Worm (Caenorhabditis elegans) whole organism, L4 larva: ENCODE measurements around the gene cdr-7.

Experiments
- D1046.2 ChIP-seq: fragments of 200-800 bp; sonication (Bioruptor generic); IDR thresholded peaks from 2 replicates; pipeline ENCODE4 v1.3.6; 2022; ENCODE audit warnings: missing genetic modification characterization, missing compliant biosample characterization
- F26F4.8 ChIP-seq: fragments of 200-800 bp; sonication (Bioruptor generic); conservative IDR thresholded peaks from 2 replicates; pipeline ENCODE4 v1.3.6; 2022; ENCODE audit warnings: missing genetic modification characterization, missing compliant biosample characterization
- F37D6.2 ChIP-seq: sonication (generic microtip); optimal IDR thresholded peaks from 2 replicates; lab custom pipeline; 2016; ENCODE audit warnings: mild to moderate bottlenecking, missing genetic modification characterization, missing compliant biosample characterization
- F44E2.7 ChIP-seq: fragments of 200-800 bp; sonication (Bioruptor generic); IDR thresholded peaks from 2 replicates; pipeline ENCODE4 v2.1.2; 2022; ENCODE audit warnings: missing genetic modification characterization, missing compliant biosample characterization
- R02D3.7 ChIP-seq: fragments of 150-350 bp; sonication (generic microtip); optimal IDR thresholded peaks from 3 replicates; lab custom pipeline; 2014; ENCODE audit warnings: missing biosample characterization, missing genetic modification characterization
- T20F7.1 ChIP-seq: fragments of 200-800 bp; sonication (Bioruptor generic); optimal IDR thresholded peaks from 2 replicates; lab custom pipeline; 2018; ENCODE audit warnings: mild to moderate bottlenecking, missing genetic modification characterization, missing compliant biosample characterization
- T26A8.4 ChIP-seq: fragments of 200-800 bp; sonication (Bioruptor generic); IDR thresholded peaks from 2 replicates; pipeline ENCODE4 v1.3.6; 2022; ENCODE audit warnings: missing genetic modification characterization, missing compliant biosample characterization
- Y5F2A.4 ChIP-seq: fragments of 200-800 bp; sonication (Bioruptor generic); optimal IDR thresholded peaks from 2 replicates; lab custom pipeline; 2018; ENCODE audit warnings: mild to moderate bottlenecking, missing genetic modification characterization, missing compliant biosample characterization
- aha-1 ChIP-seq: fragments of 150-350 bp; peaks from one replicate; lab custom pipeline; 2014; ENCODE audit warnings: missing biosample characterization, missing genetic modification characterization
- arid-1 ChIP-seq: fragments of 200-800 bp; sonication (Bioruptor generic); conservative IDR thresholded peaks from 2 replicates; pipeline ENCODE4 v1.3.6; 2022; ENCODE audit warnings: missing genetic modification reagents, missing genetic modification characterization, missing compliant biosample characterization
- ceh-32 ChIP-seq: sonication (generic microtip); optimal IDR thresholded peaks from 2 replicates; lab custom pipeline; 2016; ENCODE audit warnings: mild to moderate bottlenecking, missing genetic modification characterization, missing compliant biosample characterization; ENCODE audit not compliant: poor library complexity
- ceh-82 ChIP-seq: sonication (generic microtip); optimal IDR thresholded peaks from 2 replicates; lab custom pipeline; 2017; ENCODE audit warnings: missing biosample characterization, missing genetic modification characterization
- ctbp-1 ChIP-seq: fragments of 200-800 bp; sonication (Bioruptor generic); IDR thresholded peaks from 2 replicates; pipeline ENCODE4 v1.3.6; 2022; ENCODE audit warnings: missing genetic modification reagents, missing genetic modification characterization, missing compliant biosample characterization
- daf-12 ChIP-seq: fragments of 150-350 bp; optimal IDR thresholded peaks from 2 replicates; lab custom pipeline; 2014; ENCODE audit warnings: missing biosample characterization, missing genetic modification reagents, missing genetic modification characterization
- daf-16 ChIP-seq, 3 experiments: sonication (generic microtip); optimal IDR thresholded peaks; 2 replicates each; lab custom pipeline; 2016 to 2017; ENCODE audit warnings: missing genetic modification characterization in 3 of 3, missing genetic modification reagents in 3 of 3, mild to moderate bottlenecking in 2 of 3, missing compliant biosample characterization in 2 of 3, missing biosample characterization in 1 of 3, moderate library complexity in 1 of 3
- duxl-1 ChIP-seq: sonication (generic microtip); optimal IDR thresholded peaks from 2 replicates; lab custom pipeline; 2016; ENCODE audit warnings: mild to moderate bottlenecking, missing genetic modification characterization, moderate library complexity, missing compliant biosample characterization; ENCODE audit not compliant: poor library complexity
- dve-1 ChIP-seq: sonication (generic microtip); optimal IDR thresholded peaks from 2 replicates; lab custom pipeline; 2017; ENCODE audit warnings: antibody characterized with exemption, mild to moderate bottlenecking, missing genetic modification characterization, missing compliant biosample characterization; ENCODE audit not compliant: insufficient read depth
- fos-1 ChIP-seq: fragments of 150-350 bp; optimal IDR thresholded peaks from 2 replicates; lab custom pipeline; 2014; ENCODE audit warnings: missing biosample characterization, missing genetic modification characterization
- hlh-11 ChIP-seq: fragments of 200-800 bp; sonication (Bioruptor generic); optimal IDR thresholded peaks from 2 replicates; lab custom pipeline; 2018; ENCODE audit warnings: mild to moderate bottlenecking, missing genetic modification characterization, missing compliant biosample characterization
- hlh-30 ChIP-seq: sonication (generic microtip); optimal IDR thresholded peaks from 2 replicates; lab custom pipeline; 2017; ENCODE audit warnings: antibody characterized with exemption, mild to moderate bottlenecking, missing genetic modification characterization, missing compliant biosample characterization; ENCODE audit not compliant: insufficient read depth
- lim-7 ChIP-seq: fragments of 200-800 bp; sonication (Bioruptor generic); IDR thresholded peaks from 2 replicates; pipeline ENCODE4 v1.3.6; 2022; ENCODE audit warnings: missing genetic modification characterization, missing compliant biosample characterization
- lin-29 ChIP-seq: fragments of 200-800 bp; sonication (Bioruptor generic); IDR thresholded peaks from 2 replicates; pipeline ENCODE4 v1.3.6; 2022; ENCODE audit warnings: missing genetic modification reagents, missing genetic modification characterization, missing compliant biosample characterization
- lin-38 ChIP-seq: fragments of 200-800 bp; sonication (Bioruptor generic); IDR thresholded peaks from 2 replicates; pipeline ENCODE4 v1.3.6; 2022; ENCODE audit warnings: missing genetic modification reagents, missing genetic modification characterization, missing compliant biosample characterization
- lsy-2 ChIP-seq, 2 experiments: fragments of 150-350 bp in 1 of 2; sonication (generic microtip) in 1 of 2; optimal IDR thresholded peaks; 2 replicates each; lab custom pipeline; 2014 to 2017; ENCODE audit warnings: missing biosample characterization in 2 of 2, missing genetic modification characterization in 2 of 2
- madf-9 ChIP-seq: fragments of 200-800 bp; sonication (Bioruptor generic); conservative IDR thresholded peaks from 2 replicates; pipeline ENCODE4 v1.3.6; 2022; ENCODE audit warnings: missing genetic modification reagents, missing genetic modification characterization, missing compliant biosample characterization
- mdt-29 ChIP-seq: fragments of 200-800 bp; sonication (Bioruptor generic); IDR thresholded peaks from 2 replicates; pipeline ENCODE4 v1.3.6; 2022; ENCODE audit warnings: missing genetic modification reagents, missing genetic modification characterization, missing compliant biosample characterization
- mep-1 ChIP-seq: fragments of 150-350 bp; sonication (generic microtip); optimal IDR thresholded peaks from 3 replicates; lab custom pipeline; 2014; ENCODE audit warnings: missing biosample characterization, missing genetic modification characterization
- mes-2 ChIP-seq: sonication (generic microtip); optimal IDR thresholded peaks from 2 replicates; lab custom pipeline; 2016; ENCODE audit warnings: missing genotype, mild to moderate bottlenecking, missing genetic modification characterization, missing compliant biosample characterization; ENCODE audit not compliant: poor library complexity, severe bottlenecking
- mxl-2 ChIP-seq: fragments of 200-800 bp; sonication (Bioruptor generic); conservative IDR thresholded peaks from 2 replicates; pipeline ENCODE4 v1.3.6; 2022; ENCODE audit warnings: missing genetic modification reagents, missing genetic modification characterization, missing compliant biosample characterization
- nhr-10 ChIP-seq: fragments of 150-350 bp; optimal IDR thresholded peaks from 2 replicates; lab custom pipeline; 2014; ENCODE audit warnings: missing biosample characterization, missing genetic modification characterization
- nhr-111 ChIP-seq: fragments of 200-800 bp; sonication (Bioruptor generic); optimal IDR thresholded peaks from 2 replicates; lab custom pipeline; 2018; ENCODE audit warnings: mild to moderate bottlenecking, missing genetic modification characterization, missing compliant biosample characterization
- nhr-25 ChIP-seq: sonication (generic microtip); optimal IDR thresholded peaks from 2 replicates; lab custom pipeline; 2017; ENCODE audit warnings: missing genetic modification characterization, mild to moderate bottlenecking, missing compliant biosample characterization, antibody characterized with exemption, moderate library complexity, borderline replicate concordance; ENCODE audit not compliant: insufficient read depth
- nhr-28 ChIP-seq: fragments of 150-350 bp; optimal IDR thresholded peaks from 2 replicates; lab custom pipeline; 2014; ENCODE audit warnings: missing biosample characterization, missing genetic modification characterization
- nhr-42 ChIP-seq: fragments of 200-800 bp; sonication (Bioruptor generic); IDR thresholded peaks from 2 replicates; pipeline ENCODE4 v1.3.6; 2022; ENCODE audit warnings: missing genetic modification characterization, missing compliant biosample characterization
- nhr-48 ChIP-seq: sonication (generic microtip); optimal IDR thresholded peaks from 2 replicates; lab custom pipeline; 2016; ENCODE audit warnings: mild to moderate bottlenecking, missing genetic modification characterization, missing compliant biosample characterization
- pqm-1 ChIP-seq: sonication (generic microtip); optimal IDR thresholded peaks from 2 replicates; lab custom pipeline; 2017; ENCODE audit warnings: missing biosample characterization, missing genetic modification characterization
- rbr-2 ChIP-seq: sonication (generic microtip); optimal IDR thresholded peaks from 2 replicates; lab custom pipeline; 2016; ENCODE audit warnings: missing genotype, missing genetic modification characterization, missing compliant biosample characterization
- sdz-12 ChIP-seq: fragments of 200-800 bp; sonication (Bioruptor generic); optimal IDR thresholded peaks from 2 replicates; lab custom pipeline; 2018; ENCODE audit warnings: mild to moderate bottlenecking, missing genetic modification characterization, missing compliant biosample characterization
- snpc-1.2 ChIP-seq: fragments of 200-800 bp; sonication (Bioruptor generic); IDR thresholded peaks from 2 replicates; pipeline ENCODE4 v1.3.6; 2022; ENCODE audit warnings: missing genetic modification reagents, missing genetic modification characterization, missing compliant biosample characterization
- spr-3 ChIP-seq: fragments of 200-800 bp; sonication (Bioruptor generic); optimal IDR thresholded peaks from 2 replicates; lab custom pipeline; 2018; ENCODE audit warnings: mild to moderate bottlenecking, missing genetic modification characterization, missing compliant biosample characterization
- unc-130 ChIP-seq: sonication (generic microtip); optimal IDR thresholded peaks from 2 replicates; lab custom pipeline; 2016; ENCODE audit warnings: missing genetic modification reagents, missing genetic modification characterization, missing compliant biosample characterization
- unc-62 ChIP-seq, 3 experiments: fragments of 150-350 bp in 1 of 3; sonication (generic microtip); optimal IDR thresholded peaks in 2 of 3; peaks in 1 of 3; 1 replicate in 1 of 3; 2 replicates in 2 of 3; lab custom pipeline; 2014 to 2017; ENCODE audit warnings: missing biosample characterization in 3 of 3, missing genetic modification characterization in 3 of 3, missing genetic modification reagents in 3 of 3, missing genotype in 1 of 3
- zip-11 ChIP-seq: fragments of 200-800 bp; sonication (Bioruptor generic); IDR thresholded peaks from 2 replicates; pipeline ENCODE4 v1.3.6; 2022; ENCODE audit warnings: missing genetic modification characterization, missing compliant biosample characterization
- zip-2 ChIP-seq: fragments of 150-350 bp; optimal IDR thresholded peaks from 2 replicates; lab custom pipeline; 2014; ENCODE audit warnings: missing biosample characterization, missing genetic modification characterization
- ztf-11 ChIP-seq: fragments of 150-350 bp; optimal IDR thresholded peaks from 2 replicates; lab custom pipeline; 2014; ENCODE audit warnings: missing biosample characterization, missing genetic modification characterization
- ztf-7 ChIP-seq: fragments of 150-350 bp; optimal IDR thresholded peaks from 2 replicates; lab custom pipeline; 2014; ENCODE audit warnings: missing biosample characterization, missing genetic modification characterization

cdr-7 gene

ce11 chrV:12410416-12411001, 1.4 kb downstream of the cdr-7 start, which contains the start of gene hrg-2:
hrg-2 (minus strand) TSS chrV:12410513.
- TF ChIP-seq aha-1 (peak; percentile 31), pqm-1 (tag; lab: Kevin White, UChicago) (no peak), ctbp-1 (GFP tag; lab: Robert Waterston, UW) (no peak), ztf-7 (tag; lab: Kevin White, UChicago) (peak; percentile 93), arid-1 (no peak), dve-1 (peak; percentile 11), mep-1 (tag; lab: Kevin White, UChicago) (peak; percentile 2), hlh-30 (peak; percentile 40), mdt-29 (GFP tag; lab: Robert Waterston, UW) (no peak), nhr-28 (tag; lab: Kevin White, UChicago) (peak; percentile 14), nhr-48 (tag; lab: Kevin White, UChicago) (peak; percentile 64)

DNA sequence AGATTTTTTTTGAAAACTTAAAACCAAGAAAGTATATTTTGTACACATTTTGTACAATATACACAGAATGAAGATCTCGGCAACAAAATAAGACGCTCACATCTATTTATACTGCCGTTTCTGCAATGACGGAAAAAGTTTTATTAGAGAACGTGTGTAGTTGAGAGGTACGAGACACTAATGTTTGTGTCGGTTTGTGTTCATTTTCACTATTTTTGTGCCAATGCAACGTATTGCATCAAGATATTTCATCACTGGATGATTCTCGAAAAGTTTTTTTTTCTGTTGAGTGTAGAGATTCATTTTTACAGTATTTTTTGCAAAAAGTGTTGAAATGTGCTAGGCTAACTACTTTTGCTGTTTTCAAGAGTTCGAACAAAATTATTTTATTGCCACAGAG, 2.9 kb downstream of the cdr-7 start:
- no peak for TF ChIP-seq zip-2
- TF ChIP-seq duxl-1 (tag; lab: Kevin White, UChicago) = no peak
- TF ChIP-seq nhr-48 (tag; lab: Kevin White, UChicago) = no peak
- no peak for TF ChIP-seq pqm-1 (tag; lab: Kevin White, UChicago)
- no peak for TF ChIP-seq ztf-11 (tag; lab: Kevin White, UChicago)
- TF ChIP-seq F44E2.7 (GFP tag; lab: Robert Waterston, UW) = no peak
- TF ChIP-seq madf-9 (GFP tag; lab: Robert Waterston, UW) = no peak
- no peak for TF ChIP-seq daf-12 (tag; lab: Kevin White, UChicago)
- no peak for TF ChIP-seq nhr-25 (tag; lab: Kevin White, UChicago)
- no peak for TF ChIP-seq snpc-1.2 (GFP tag; lab: Robert Waterston, UW)
- TF ChIP-seq sdz-12 (GFP tag; lab: Kevin White, UChicago) = no peak
- TF ChIP-seq mes-2 (tag; lab: Kevin White, UChicago) = no peak
- no peak for TF ChIP-seq unc-62 (GFP tag; optimal IDR thresholded peaks at IDR 0.05 in 1 of 2; lab: Kevin White, UChicago)
- TF ChIP-seq unc-62 (tag; optimal IDR thresholded peaks at IDR 0.05; lab: Kevin White, UChicago) = no peak
- TF ChIP-seq nhr-28 (tag; lab: Kevin White, UChicago) = peak; percentile 91
- no peak for TF ChIP-seq ctbp-1 (GFP tag; lab: Robert Waterston, UW)
- TF ChIP-seq R02D3.7 (tag; lab: Kevin White, UChicago) = no peak
- no peak for TF ChIP-seq F26F4.8 (GFP tag; lab: Robert Waterston, UW)
- TF ChIP-seq lim-7 (GFP tag; lab: Robert Waterston, UW) = no peak
- no peak for TF ChIP-seq nhr-111 (GFP tag; lab: Kevin White, UChicago)
- no peak for TF ChIP-seq zip-11 (GFP tag; lab: Robert Waterston, UW)
- TF ChIP-seq hlh-11 (tag; lab: Kevin White, UChicago) = peak; percentile 33
- no peak for TF ChIP-seq spr-3 (GFP tag; lab: Kevin White, UChicago)
- TF ChIP-seq T26A8.4 (GFP tag; lab: Robert Waterston, UW) = no peak
- TF ChIP-seq lin-29 = no peak
- peak in 1 of 2 experiments; percentile 33 for TF ChIP-seq lsy-2 (tag; optimal IDR thresholded peaks at IDR 0.05; lab: Kevin White, UChicago)
- TF ChIP-seq lin-38 (GFP tag; lab: Robert Waterston, UW) = no peak
- TF ChIP-seq dve-1 = peak; percentile 14
- peak; percentile 51 for TF ChIP-seq mep-1 (tag; lab: Kevin White, UChicago)
- peak in 1 of 2 experiments; percentile 21 for TF ChIP-seq daf-16 (GFP tag; optimal IDR thresholded peaks at IDR 0.05; lab: Kevin White, UChicago)
- peak; percentile 11 for TF ChIP-seq daf-16 (tag; optimal IDR thresholded peaks at IDR 0.05; lab: Kevin White, UChicago)
- no peak for TF ChIP-seq ceh-82
- no peak for TF ChIP-seq Y5F2A.4 (GFP tag; lab: Kevin White, UChicago)
- TF ChIP-seq D1046.2 = no peak
- no peak for TF ChIP-seq mxl-2
- TF ChIP-seq F37D6.2 (tag; lab: Kevin White, UChicago) = no peak
- TF ChIP-seq ceh-32 (tag; lab: Kevin White, UChicago) = no peak
- TF ChIP-seq nhr-42 = no peak
- TF ChIP-seq hlh-30 = no peak
- no peak for TF ChIP-seq rbr-2 (tag; lab: Kevin White, UChicago)
- TF ChIP-seq unc-130 (GFP tag; lab: Kevin White, UChicago) = no peak
- TF ChIP-seq fos-1 (tag; lab: Kevin White, UChicago) = no peak
- TF ChIP-seq T20F7.1 (GFP tag; lab: Kevin White, UChicago) = peak; percentile 29
- no peak for TF ChIP-seq nhr-10 (tag; lab: Kevin White, UChicago)
